Fruit fly (Drosophila melanogaster) whole organism, embryonic: Measurements from ENCODE around the gene CG6195.
A peak's percentile ranks its signal among the peaks of the same experiment; 100 is the strongest.

Experiments
- ATbp ChIP-seq: fragments of 200-800 bp; sonication (Bioruptor generic); optimal IDR thresholded peaks from 2 replicates; lab custom pipeline; 2017; ENCODE audit warnings: missing biosample characterization, mild to moderate bottlenecking, missing genetic modification characterization, missing genetic modification reagents
- CG10274 ChIP-seq: fragments of 200-800 bp; sonication (Bioruptor generic); optimal IDR thresholded peaks from 3 replicates; lab custom pipeline; 2017; ENCODE audit warnings: missing biosample characterization, mild to moderate bottlenecking, missing genetic modification characterization
- CG10543 ChIP-seq: fragments of 200-800 bp; sonication (Bioruptor generic); optimal IDR thresholded peaks from 3 replicates; lab custom pipeline; 2017; ENCODE audit warnings: missing biosample characterization, mild to moderate bottlenecking, missing genetic modification characterization, moderate library complexity
- CG10979 ChIP-seq: fragments of 200-800 bp; sonication (Bioruptor generic); optimal IDR thresholded peaks from 2 replicates; lab custom pipeline; 2018; ENCODE audit warnings: missing biosample characterization, mild to moderate bottlenecking, missing genetic modification characterization, moderate library complexity
- CG11093 ChIP-seq: fragments of 200-800 bp; sonication (Bioruptor generic); IDR thresholded peaks from 3 replicates; pipeline ENCODE4 v1.3.6; 2022; ENCODE audit warnings: missing biosample characterization, missing genetic modification characterization
- CG11695 ChIP-seq: fragments of 200-800 bp; sonication (Bioruptor generic); IDR thresholded peaks from 3 replicates; pipeline ENCODE4 v1.3.6; 2022; ENCODE audit warnings: missing biosample characterization, missing genetic modification characterization
- CG12071 ChIP-seq: fragments of 200-800 bp; sonication (Bioruptor generic); optimal IDR thresholded peaks from 3 replicates; lab custom pipeline; 2018; ENCODE audit warnings: missing biosample characterization, mild to moderate bottlenecking, missing genetic modification characterization
- CG12236 ChIP-seq: fragments of 200-800 bp; sonication (Bioruptor generic); optimal IDR thresholded peaks from 2 replicates; lab custom pipeline; 2016; ENCODE audit warnings: missing biosample characterization, missing genetic modification characterization
- CG13894 ChIP-seq: fragments of 200-800 bp; sonication (Bioruptor generic); optimal IDR thresholded peaks from 3 replicates; lab custom pipeline; 2018; ENCODE audit warnings: missing biosample characterization, mild to moderate bottlenecking, missing genetic modification characterization, moderate library complexity
- CG16813 ChIP-seq: fragments of 200-800 bp; sonication (Bioruptor generic); IDR thresholded peaks from 3 replicates; pipeline ENCODE4 v1.3.6; 2022; ENCODE audit warnings: missing biosample characterization, missing genetic modification characterization; ENCODE audit not compliant: partially characterized antibody
- CG1832 ChIP-seq: fragments of 200-800 bp; sonication (Bioruptor generic); optimal IDR thresholded peaks from 2 replicates; lab custom pipeline; 2017; ENCODE audit warnings: missing biosample characterization, mild to moderate bottlenecking, missing genetic modification characterization, inconsistent platforms
- CG18599 ChIP-seq: fragments of 200-800 bp; sonication (Bioruptor generic); optimal IDR thresholded peaks from 3 replicates; lab custom pipeline; 2017; ENCODE audit warnings: missing biosample characterization, missing genetic modification characterization, mild to moderate bottlenecking, moderate library complexity, missing genetic modification reagents
- CG2678 ChIP-seq: fragments of 200-800 bp; sonication (Bioruptor generic); optimal IDR thresholded peaks from 3 replicates; lab custom pipeline; 2019; ENCODE audit warnings: missing biosample characterization, mild to moderate bottlenecking, missing genetic modification characterization, moderate library complexity
- CG32532 ChIP-seq: fragments of 200-800 bp; sonication (Bioruptor generic); IDR thresholded peaks from 2 replicates; pipeline ENCODE4 v1.3.6; 2022; ENCODE audit warnings: missing biosample characterization, missing genetic modification characterization
- CG3281 ChIP-seq: fragments of 200-800 bp; sonication (Bioruptor generic); optimal IDR thresholded peaks from 3 replicates; lab custom pipeline; 2017; ENCODE audit warnings: missing biosample characterization, mild to moderate bottlenecking, missing genetic modification characterization
- CG4328 ChIP-seq: fragments of 200-800 bp; sonication (Bioruptor generic); optimal IDR thresholded peaks from 3 replicates; lab custom pipeline; 2017; ENCODE audit warnings: missing biosample characterization, missing genetic modification reagents, missing genetic modification characterization
- CG4424 ChIP-seq: fragments of 200-800 bp; sonication (Bioruptor generic); optimal IDR thresholded peaks from 3 replicates; lab custom pipeline; 2016; ENCODE audit warnings: missing biosample characterization, missing genetic modification characterization
- CG6791 ChIP-seq: fragments of 200-800 bp; sonication (Bioruptor generic); IDR thresholded peaks from 3 replicates; pipeline ENCODE4 v1.3.6; 2022; ENCODE audit warnings: missing biosample characterization, missing genetic modification characterization; ENCODE audit not compliant: partially characterized antibody
- CG8290 ChIP-seq, 3 experiments: fragments of 200-800 bp; sonication (Bioruptor generic); optimal IDR thresholded peaks; 2 replicates each; lab custom pipeline; 2016 to 2019; ENCODE audit warnings: missing biosample characterization in 3 of 3, missing genetic modification characterization in 3 of 3, mild to moderate bottlenecking in 2 of 3, moderate library complexity in 1 of 3
- CG8388 ChIP-seq: fragments of 200-800 bp; sonication (Bioruptor generic); optimal IDR thresholded peaks from 2 replicates; lab custom pipeline; 2019; ENCODE audit warnings: missing biosample characterization, mild to moderate bottlenecking, missing genetic modification characterization, moderate library complexity
- CHES-1-like ChIP-seq: fragments of 200-800 bp; sonication (Bioruptor generic); optimal IDR thresholded peaks from 2 replicates; lab custom pipeline; 2016; ENCODE audit warnings: missing biosample characterization, missing genetic modification characterization
- GATAe ChIP-seq: fragments of 200-800 bp; sonication (Bioruptor generic); conservative IDR thresholded peaks from 2 replicates; pipeline ENCODE4 v1.3.6; 2022; ENCODE audit warnings: missing biosample characterization, missing genetic modification characterization
- HmgZ ChIP-seq: fragments of 200-800 bp; sonication (Bioruptor generic); optimal IDR thresholded peaks from 2 replicates; lab custom pipeline; 2018; ENCODE audit warnings: missing biosample characterization, mild to moderate bottlenecking, missing genetic modification characterization
- Hr39 ChIP-seq: fragments of >200 bp; optimal IDR thresholded peaks from 2 replicates; lab custom pipeline; 2017
- Hr51 ChIP-seq, 2 experiments: fragments of 200-800 bp; sonication (Bioruptor generic); optimal IDR thresholded peaks; 2 replicates in 1 of 2; 3 replicates in 1 of 2; lab custom pipeline; 2016 to 2018; ENCODE audit warnings: missing biosample characterization in 2 of 2, missing genetic modification characterization in 2 of 2, mild to moderate bottlenecking in 1 of 2, moderate library complexity in 1 of 2
- MTF-1 ChIP-seq: fragments of 200-800 bp; sonication (Bioruptor generic); optimal IDR thresholded peaks from 2 replicates; lab custom pipeline; 2018; ENCODE audit warnings: missing biosample characterization, mild to moderate bottlenecking, missing genetic modification characterization, borderline replicate concordance
- Med ChIP-seq: fragments of 200-800 bp; sonication (Bioruptor generic); peaks from one replicate; lab custom pipeline; 2016; ENCODE audit warnings: missing biosample characterization, missing genetic modification characterization, mild to moderate bottlenecking, inconsistent platforms, moderate library complexity
- NfI ChIP-seq: fragments of 200-800 bp; sonication (Bioruptor generic); optimal IDR thresholded peaks from 3 replicates; lab custom pipeline; 2018; ENCODE audit warnings: missing biosample characterization, mild to moderate bottlenecking, missing genetic modification characterization, moderate library complexity
- PHDP ChIP-seq: fragments of 200-800 bp; sonication (Bioruptor generic); optimal IDR thresholded peaks from 3 replicates; lab custom pipeline; 2018; ENCODE audit warnings: missing biosample characterization, mild to moderate bottlenecking, missing genetic modification characterization, moderate library complexity
- Pdp1 ChIP-seq, 2 experiments: fragments of 200-800 bp; sonication (Bioruptor generic); optimal IDR thresholded peaks; 3 replicates each; lab custom pipeline; 2016; ENCODE audit warnings: missing biosample characterization in 2 of 2, missing genetic modification characterization in 2 of 2, mild to moderate bottlenecking in 1 of 2, moderate library complexity in 1 of 2
- Taf1 ChIP-seq: fragments of 200-800 bp; sonication (Bioruptor generic); IDR thresholded peaks from 2 replicates; pipeline ENCODE4 v1.3.6; 2022; ENCODE audit warnings: missing biosample characterization, missing genetic modification characterization
- Vsx1 ChIP-seq: fragments of 200-800 bp; sonication (Bioruptor generic); optimal IDR thresholded peaks from 2 replicates; lab custom pipeline; 2017; ENCODE audit warnings: missing biosample characterization, mild to moderate bottlenecking, missing genetic modification characterization, missing genetic modification reagents
- YL-1 ChIP-seq: fragments of 200-800 bp; sonication (Bioruptor generic); optimal IDR thresholded peaks from 3 replicates; lab custom pipeline; 2017; ENCODE audit warnings: missing biosample characterization, mild to moderate bottlenecking, missing genetic modification characterization
- btn ChIP-seq: fragments of 200-800 bp; sonication (Bioruptor generic); optimal IDR thresholded peaks from 2 replicates; lab custom pipeline; 2016; ENCODE audit warnings: missing biosample characterization, missing genetic modification characterization
- caup ChIP-seq: fragments of 200-800 bp; sonication (Bioruptor generic); optimal IDR thresholded peaks from 3 replicates; lab custom pipeline; 2017; ENCODE audit warnings: missing biosample characterization, mild to moderate bottlenecking, missing genetic modification characterization, moderate library complexity; ENCODE audit not compliant: severe bottlenecking
- ci ChIP-seq: fragments of 200-800 bp; sonication (Bioruptor generic); IDR thresholded peaks from 3 replicates; pipeline ENCODE4 v1.3.6; 2022; ENCODE audit warnings: missing biosample characterization, missing genetic modification characterization
- corto ChIP-seq: fragments of 200-800 bp; sonication (Bioruptor generic); optimal IDR thresholded peaks from 2 replicates; lab custom pipeline; 2016; ENCODE audit warnings: missing biosample characterization, mild to moderate bottlenecking, missing genetic modification characterization, moderate library complexity
- crc ChIP-seq: fragments of 200-800 bp; sonication (Bioruptor generic); optimal IDR thresholded peaks from 2 replicates; lab custom pipeline; 2016; ENCODE audit warnings: missing biosample characterization, missing genetic modification characterization
- exex ChIP-seq: fragments of 200-800 bp; sonication (Bioruptor generic); optimal IDR thresholded peaks from 4 replicates; lab custom pipeline; 2018; ENCODE audit warnings: missing biosample characterization, mild to moderate bottlenecking, missing genetic modification characterization, moderate library complexity
- fd64A ChIP-seq: fragments of 200-800 bp; sonication (Bioruptor generic); optimal IDR thresholded peaks from 3 replicates; lab custom pipeline; 2018; ENCODE audit warnings: missing biosample characterization, mild to moderate bottlenecking, missing genetic modification characterization
- grau ChIP-seq: fragments of 200-800 bp; optimal IDR thresholded peaks from 3 replicates; lab custom pipeline; 2019; ENCODE audit warnings: missing biosample characterization, mild to moderate bottlenecking, missing genetic modification characterization, moderate library complexity
- hkb ChIP-seq, 2 experiments: fragments of 200-800 bp in 1 of 2; fragments of >200 bp in 1 of 2; sonication (Bioruptor generic) in 1 of 2; IDR thresholded peaks in 1 of 2; optimal IDR thresholded peaks in 1 of 2; 2 replicates each; pipeline versions ENCODE4 v1.3.6 to Lab custom; 2017 to 2022; ENCODE audit warnings: missing biosample characterization in 1 of 2, missing genetic modification characterization in 1 of 2
- psq ChIP-seq: fragments of 200-800 bp; sonication (Bioruptor generic); optimal IDR thresholded peaks from 2 replicates; lab custom pipeline; 2017; ENCODE audit warnings: missing biosample characterization, missing genetic modification characterization
- sens-2 ChIP-seq: fragments of 200-800 bp; sonication (Bioruptor generic); IDR thresholded peaks from 2 replicates; pipeline ENCODE4 v1.3.6; 2022; ENCODE audit warnings: missing biosample characterization, missing genetic modification characterization
- sug ChIP-seq: fragments of 200-800 bp; optimal IDR thresholded peaks from 2 replicates; lab custom pipeline; 2019; ENCODE audit warnings: missing biosample characterization, mild to moderate bottlenecking, missing genetic modification characterization, moderate library complexity
- tll ChIP-seq, 2 experiments: fragments of 200-800 bp in 1 of 2; fragments of >200 bp in 1 of 2; sonication (Bioruptor generic) in 1 of 2; optimal IDR thresholded peaks; 2 replicates each; lab custom pipeline; 2017 to 2019; ENCODE audit warnings: missing biosample characterization in 2 of 2, missing genetic modification characterization in 2 of 2, mild to moderate bottlenecking in 1 of 2, moderate library complexity in 1 of 2
- twi ChIP-seq: fragments of 200-800 bp; optimal IDR thresholded peaks from 2 replicates; lab custom pipeline; 2019; ENCODE audit warnings: missing biosample characterization, mild to moderate bottlenecking, missing genetic modification characterization, moderate library complexity
- zfh2 ChIP-seq: fragments of 200-800 bp; sonication (Bioruptor generic); optimal IDR thresholded peaks from 2 replicates; lab custom pipeline; 2016; ENCODE audit warnings: missing biosample characterization, missing genetic modification characterization

CG6195 gene

dm6 chr3R:19622005-19622404 is 26.2 kb downstream of the CG6195 start (continued):
- TF ChIP-seq CG12236 (GFP tag; lab: Kevin White, UChicago) (no peak), CHES-1-like (GFP tag; lab: Kevin White, UChicago) (no peak), CG3281 (peak; percentile 25), CG18599 (GFP tag; lab: Kevin White, UChicago) (peak; percentile 70), Hr39 (lab: Kevin White, UChicago) (no peak), CG1832 (GFP tag; lab: Kevin White, UChicago) (no peak), exex (tag; lab: Kevin White, UChicago) (peak; percentile 100), ATbp (GFP tag; lab: Kevin White, UChicago) (no peak), GATAe (peak; percentile 77; the same call in 1 of the 2 replicates), zfh2 (GFP tag; lab: Kevin White, UChicago) (no peak), ci (GFP tag; lab: Robert Waterston, UW) (no peak), btn (GFP tag; lab: Kevin White, UChicago) (no peak), sug (tag; lab: Kevin White, UChicago) (peak; percentile 84), Taf1 (GFP tag; lab: Robert Waterston, UW) (no peak), CG10979 (no peak), crc (GFP tag; lab: Kevin White, UChicago) (no peak), NfI (GFP tag; lab: Kevin White, UChicago) (peak; percentile 16), corto (GFP tag; lab: Kevin White, UChicago) (no peak), YL-1 (GFP tag; lab: Kevin White, UChicago) (no peak), Hr51 (GFP tag; optimal IDR thresholded peaks at IDR 0.05; lab: Kevin White, UChicago) (peak in 1 of 2 experiments; percentile 5), hkb (optimal IDR thresholded peaks at IDR 0.05; lab: Kevin White, UChicago) (no peak), hkb (GFP tag; IDR thresholded peaks at IDR 0.05; lab: Robert Waterston, UW) (peak; percentile 27; the same call in 1 of the 2 replicates), CG10543 (peak; percentile 56), Pdp1 (GFP tag; optimal IDR thresholded peaks at IDR 0.05; lab: Kevin White, UChicago) (peak in 1 of 2 experiments; percentile 38), fd64A (GFP tag; lab: Kevin White, UChicago) (no peak), CG11695 (no peak), psq (GFP tag; lab: Kevin White, UChicago) (no peak), Vsx1 (GFP tag; lab: Kevin White, UChicago) (peak; percentile 73), CG12071 (GFP tag; lab: Kevin White, UChicago) (peak; percentile 20), twi (tag; lab: Kevin White, UChicago) (no peak), CG32532 (GFP tag; lab: Robert Waterston, UW) (peak; percentile 41), CG16813 (no peak), Med (GFP tag; lab: Kevin White, UChicago) (peak; percentile 52), CG2678 (tag; lab: Kevin White, UChicago) (peak; percentile 32), CG11093 (GFP tag; lab: Robert Waterston, UW) (no peak), tll (GFP tag; optimal IDR thresholded peaks at IDR 0.05; lab: Kevin White, UChicago) (no peak), PHDP (tag; lab: Kevin White, UChicago) (peak; percentile 35), CG6791 (GFP tag; lab: Robert Waterston, UW) (no peak), CG8290 (GFP tag; optimal IDR thresholded peaks at IDR 0.05; lab: Kevin White, UChicago) (no peak), CG8290 (tag; optimal IDR thresholded peaks at IDR 0.05; lab: Kevin White, UChicago) (peak in 1 of 2 experiments; percentile 40), HmgZ (tag; lab: Kevin White, UChicago) (peak; percentile 50), CG4328 (GFP tag; lab: Kevin White, UChicago) (no peak), CG8388 (GFP tag; lab: Kevin White, UChicago) (no peak), CG4424 (no peak), MTF-1 (GFP tag; lab: Kevin White, UChicago) (no peak), caup (GFP tag; lab: Kevin White, UChicago) (peak; percentile 4), sens-2 (GFP tag; lab: Robert Waterston, UW) (peak; percentile 74), CG10274 (no peak), CG13894 (peak; percentile 6), grau (tag; lab: Kevin White, UChicago) (peak; percentile 3)
